Fruit fly (Drosophila melanogaster): ENCODE measurements around the gene CG12320.

- no peak for TF ChIP-seq CG1529 (GFP tag; optimal IDR thresholded peaks at IDR 0.05)
- no peak for TF ChIP-seq CG7839 (tag; optimal IDR thresholded peaks at IDR 0.05)
- TF ChIP-seq peb (GFP tag; IDR thresholded peaks at IDR 0.05): no peak
- no peak for TF ChIP-seq gt (GFP tag; IDR thresholded peaks at IDR 0.05)
- no peak for TF ChIP-seq Doc3 (GFP tag; IDR thresholded peaks at IDR 0.05; ENCODE audit: partially characterized antibody)
- no peak for TF ChIP-seq ro (GFP tag; IDR thresholded peaks at IDR 0.05)
- TF ChIP-seq CG30431 (GFP tag; optimal IDR thresholded peaks at IDR 0.05): no peak
- TF ChIP-seq ATbp (GFP tag; optimal IDR thresholded peaks at IDR 0.05): no peak
- no peak for TF ChIP-seq E2f1 (GFP tag; IDR thresholded peaks at IDR 0.05)
- no peak for TF ChIP-seq CG4424 (GFP tag; optimal IDR thresholded peaks at IDR 0.05)
- TF ChIP-seq NfI (GFP tag; optimal IDR thresholded peaks at IDR 0.05): no peak
Measured at dm6 chr3R:18267489-18267888, 15.0 kb upstream of the CG12320 start, which contains the start of gene CG18599.

All from whole organism, embryonic.